Comparison of ENCODE assay signal across 2 worm cellular contexts in the genomic region with DNA sequence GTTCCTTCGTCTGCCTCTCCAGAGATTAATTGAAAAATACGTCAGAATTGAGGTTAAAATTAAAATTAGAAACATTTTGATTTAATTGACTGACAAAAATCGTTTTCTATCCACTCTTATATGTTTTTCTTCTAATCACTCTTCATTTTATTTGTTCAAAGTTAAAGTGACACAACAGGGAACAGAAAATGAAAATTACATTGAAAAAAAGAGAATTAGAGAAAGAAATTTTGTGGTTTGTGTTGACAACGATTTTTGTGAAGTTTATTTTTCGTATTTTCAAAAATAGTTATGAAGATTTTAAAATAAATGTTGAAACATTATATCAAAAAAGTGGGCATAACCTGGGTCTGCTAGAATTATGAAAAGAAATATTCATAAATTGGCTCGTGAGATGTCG.
TF ChIP-seq lines count a peak whose summit lies in the region.

A gene (minus strand): TSS at position 101 of the 400 bp plus-strand sequence.

TF ChIP-seq in whole organism, L1 larva, 84 proteins besides CTCF, POLR2A, EP300 and RAD21:
- peak; percentile 30 for TF ChIP-seq nhr-20 (tag; optimal IDR thresholded peaks at IDR 0.05; lab: Kevin White, UChicago)
- TF ChIP-seq snu-23 (GFP tag; optimal IDR thresholded peaks at IDR 0.05; lab: Kevin White, UChicago), result no peak
- TF ChIP-seq fkh-10 (GFP tag; optimal IDR thresholded peaks at IDR 0.05; lab: Kevin White, UChicago), result no peak
- no peak for TF ChIP-seq isw-1 (GFP tag; IDR thresholded peaks at IDR 0.05; lab: Robert Waterston, UW)

TF ChIP-seq in whole organism, L4 larva, 104 proteins besides CTCF, POLR2A, EP300 and RAD21:
- no peak for TF ChIP-seq zfp-2 (tag; optimal IDR thresholded peaks at IDR 0.05; lab: Kevin White, UChicago)
- TF ChIP-seq nhr-28 (tag; optimal IDR thresholded peaks at IDR 0.05; lab: Kevin White, UChicago), result peak; percentile 49
